Fruit fly (Drosophila melanogaster): ENCODE data around the gene CG31776.

Gene CG31776

DNA sequence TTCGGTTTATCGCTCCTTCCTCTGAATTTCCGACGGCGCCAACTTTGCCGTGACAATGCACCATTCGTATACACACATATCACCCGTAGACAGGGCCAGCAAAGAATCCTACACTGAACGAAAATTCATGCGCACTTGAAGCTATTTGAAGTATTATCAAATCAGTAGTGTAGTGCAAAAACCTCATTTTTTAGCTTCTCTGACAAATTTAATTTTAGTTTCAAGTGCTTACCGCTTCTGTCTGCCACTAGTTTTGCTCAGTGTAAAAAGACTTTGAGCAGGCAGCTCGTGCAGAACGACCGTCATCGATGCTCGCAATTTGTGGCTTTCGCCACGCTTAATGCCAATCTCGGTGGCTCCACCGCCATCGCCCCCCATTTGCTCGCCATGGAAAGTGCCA, 25.2 kb upstream of the CG31776 start:
- TF ChIP-seq usp (GFP tag; optimal IDR thresholded peaks at IDR 0.05) (no peak), EcR (GFP tag; optimal IDR thresholded peaks at IDR 0.05) (no peak), CG8478 (optimal IDR thresholded peaks at IDR 0.05) (no peak), psq (optimal IDR thresholded peaks at IDR 0.05) (no peak), Dll (optimal IDR thresholded peaks at IDR 0.05) (no peak)

DNA sequence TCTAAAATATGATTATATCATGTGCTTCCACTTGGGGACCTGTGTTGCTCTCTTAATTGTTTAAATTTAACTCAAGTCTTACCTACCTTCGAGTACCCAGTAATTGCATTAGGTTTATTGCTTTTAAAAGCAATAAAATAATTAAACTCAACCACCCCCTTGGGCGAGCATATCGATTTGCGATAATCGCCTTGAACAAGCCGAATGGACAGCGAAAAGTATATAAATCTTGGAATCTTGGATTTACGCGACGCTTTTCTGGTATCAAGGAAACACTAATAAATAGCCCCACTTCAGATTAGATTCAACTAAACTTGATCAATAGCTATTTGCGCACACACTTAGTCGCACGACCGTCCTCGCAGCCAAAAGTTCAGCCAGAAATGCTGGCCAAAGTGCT, 24.3 kb upstream of the CG31776 start, which contains the start of gene CG2772:
Gene CG2772, plus strand, starts transcription at position 338 of the 400 bp plus-strand sequence.
- no peak for TF ChIP-seq psq (optimal IDR thresholded peaks at IDR 0.05)
- no peak for TF ChIP-seq usp (GFP tag; optimal IDR thresholded peaks at IDR 0.05)
- TF ChIP-seq EcR (GFP tag; optimal IDR thresholded peaks at IDR 0.05): no peak
- TF ChIP-seq pan (optimal IDR thresholded peaks at IDR 0.05): no peak
- TF ChIP-seq Dll (optimal IDR thresholded peaks at IDR 0.05): no peak
- no peak for TF ChIP-seq CG8478 (optimal IDR thresholded peaks at IDR 0.05)

DNA sequence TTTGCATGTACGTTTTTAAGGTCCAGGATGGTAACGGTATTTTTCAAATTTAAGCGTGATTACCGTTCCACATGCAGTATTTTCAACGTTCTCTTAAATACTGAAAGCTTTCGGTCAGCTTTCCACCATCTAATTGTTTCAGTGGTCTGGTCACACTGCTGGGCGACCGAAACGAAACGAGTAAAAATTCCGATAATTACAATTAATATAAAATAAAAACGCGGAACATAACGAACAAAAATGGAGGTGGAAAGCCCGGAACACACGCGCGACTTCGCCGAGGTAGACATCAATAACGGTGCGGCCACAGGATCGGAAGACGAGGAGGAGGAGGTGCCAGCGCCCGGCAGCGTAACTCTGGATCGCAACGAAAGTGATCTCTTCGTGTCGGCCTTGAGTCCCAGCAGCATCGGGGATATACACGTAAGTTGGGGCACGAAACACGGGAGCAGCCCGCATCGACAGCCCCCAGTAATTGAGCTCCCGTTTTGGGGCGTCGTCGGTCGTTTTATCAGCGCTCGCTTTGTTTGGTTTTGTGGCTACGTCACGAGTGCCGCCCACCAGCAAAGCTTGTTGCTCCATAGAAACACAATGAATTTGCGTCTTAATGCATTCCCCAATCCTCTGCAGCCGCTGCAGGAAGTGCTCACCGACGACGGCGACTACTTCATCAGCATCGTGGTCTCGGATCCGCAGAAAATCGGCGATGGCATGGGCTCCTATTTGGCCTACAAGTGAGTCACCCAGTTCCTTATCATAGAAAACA, 20.2 kb upstream of the CG31776 start, which contains the start of gene Snx1:
Gene Snx1, plus strand, starts transcription at position 129 of the 766 bp plus-strand sequence.
- no peak for TF ChIP-seq pan (optimal IDR thresholded peaks at IDR 0.05)
- TF ChIP-seq psq (optimal IDR thresholded peaks at IDR 0.05): no peak
- TF ChIP-seq CG8478 (optimal IDR thresholded peaks at IDR 0.05): no peak
- TF ChIP-seq Dll (optimal IDR thresholded peaks at IDR 0.05): no peak
- no peak for TF ChIP-seq EcR (GFP tag; optimal IDR thresholded peaks at IDR 0.05)
- TF ChIP-seq usp (GFP tag; optimal IDR thresholded peaks at IDR 0.05): no peak

DNA sequence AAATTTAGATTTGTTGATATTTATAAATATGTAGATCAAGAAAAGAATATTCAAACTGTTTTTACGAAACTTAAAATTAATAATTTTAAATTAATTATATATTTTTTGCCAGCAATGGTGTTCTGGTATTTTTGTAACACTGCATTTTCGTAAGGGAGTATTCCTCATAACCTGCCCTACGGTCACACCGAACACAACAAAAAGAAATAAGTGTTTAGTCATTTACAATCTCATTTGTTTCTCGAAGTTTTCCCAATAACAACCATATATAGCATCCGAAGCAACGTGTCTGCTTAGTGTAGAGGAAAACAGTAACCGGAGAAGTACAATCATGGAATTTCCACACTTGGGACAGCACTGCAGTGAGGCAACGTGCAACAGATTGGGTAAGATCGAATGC, 17.7 kb upstream of the CG31776 start, which contains the start of gene CG12795:
Gene CG12795, plus strand, starts transcription at position 181 of the 400 bp plus-strand sequence.
- no peak for TF ChIP-seq psq (optimal IDR thresholded peaks at IDR 0.05)
- no peak for TF ChIP-seq EcR (GFP tag; optimal IDR thresholded peaks at IDR 0.05)
- no peak for TF ChIP-seq pan (optimal IDR thresholded peaks at IDR 0.05)
- no peak for TF ChIP-seq Dll (optimal IDR thresholded peaks at IDR 0.05)
- no peak for TF ChIP-seq usp (GFP tag; optimal IDR thresholded peaks at IDR 0.05)
- no peak for TF ChIP-seq CG8478 (optimal IDR thresholded peaks at IDR 0.05)

DNA sequence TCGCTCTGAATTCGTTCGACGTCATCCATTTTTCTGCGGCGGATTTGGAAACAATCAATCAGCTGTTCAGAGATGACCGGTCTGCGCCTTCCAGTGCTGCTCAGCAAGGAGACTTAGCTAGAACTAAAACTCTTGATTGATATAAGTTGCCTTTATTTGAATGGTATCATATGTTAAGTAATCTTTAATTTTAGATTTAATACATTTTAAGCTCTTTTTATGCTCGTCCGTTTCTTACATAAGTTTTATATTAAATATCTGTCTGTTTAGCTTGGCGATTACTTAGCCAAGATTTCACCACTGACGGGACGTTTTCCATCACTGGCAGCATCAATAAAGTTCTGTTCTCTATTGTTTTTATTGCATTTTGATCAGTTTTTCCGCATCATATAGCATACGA, 13.0 kb upstream of the CG31776 start, which contains the start of the genes Cog3 and Sec5:
Gene Cog3, minus strand, starts transcription at position 58 of the 400 bp plus-strand sequence.
Gene Sec5, plus strand, starts transcription at position 296 of the 400 bp plus-strand sequence.
- TF ChIP-seq Dll (optimal IDR thresholded peaks at IDR 0.05) (no peak), EcR (GFP tag; optimal IDR thresholded peaks at IDR 0.05) (no peak), CG8478 (optimal IDR thresholded peaks at IDR 0.05) (no peak), psq (optimal IDR thresholded peaks at IDR 0.05) (no peak), usp (GFP tag; optimal IDR thresholded peaks at IDR 0.05) (no peak), pan (optimal IDR thresholded peaks at IDR 0.05) (no peak)

DNA sequence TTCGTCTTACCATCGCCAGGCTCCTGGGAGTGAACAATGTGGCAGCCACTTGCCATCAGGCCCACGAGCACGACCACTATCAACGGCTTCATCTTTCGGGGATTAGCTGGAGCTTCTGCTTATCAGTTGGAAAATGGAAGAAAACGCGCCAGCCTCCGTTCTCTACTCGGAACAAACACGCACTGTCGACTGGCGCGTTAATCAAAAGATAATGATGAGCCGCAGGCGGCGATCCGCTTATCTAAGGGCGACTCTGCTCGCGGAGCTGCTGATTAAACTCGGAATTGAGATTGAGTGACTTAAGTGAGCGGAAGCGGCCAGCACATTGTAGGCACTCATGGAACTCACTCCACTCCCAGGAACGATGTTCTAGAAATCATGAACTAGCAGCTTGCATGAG, 8.2 kb upstream of the CG31776 start, which contains the start of gene CG3246:
Gene CG3246, minus strand, starts transcription at position 193 of the 400 bp plus-strand sequence.
- no peak for TF ChIP-seq psq (optimal IDR thresholded peaks at IDR 0.05)
- TF ChIP-seq Dll (optimal IDR thresholded peaks at IDR 0.05): no peak
- no peak for TF ChIP-seq usp (GFP tag; optimal IDR thresholded peaks at IDR 0.05)
- TF ChIP-seq CG8478 (optimal IDR thresholded peaks at IDR 0.05): no peak
- TF ChIP-seq pan (optimal IDR thresholded peaks at IDR 0.05): no peak
- no peak for TF ChIP-seq EcR (GFP tag; optimal IDR thresholded peaks at IDR 0.05)

DNA sequence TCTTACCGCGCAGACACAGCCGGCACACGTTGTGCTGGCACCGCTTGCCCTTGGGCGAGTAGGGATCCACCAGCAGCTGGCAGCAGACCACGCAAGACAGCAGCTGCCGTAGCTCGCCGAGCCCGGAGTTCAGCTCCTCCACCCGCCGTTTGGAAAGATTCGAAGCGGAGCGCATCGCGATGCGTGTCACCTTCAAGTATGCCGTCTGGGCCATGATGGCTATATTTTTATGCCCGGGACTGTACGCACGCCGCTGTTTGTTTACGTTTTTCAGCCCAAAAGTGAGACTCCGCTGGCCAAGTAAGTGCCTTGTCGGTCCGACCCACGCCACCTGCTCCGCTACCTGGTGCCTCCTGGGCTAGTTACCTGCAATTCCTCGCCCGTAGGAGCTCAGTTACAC, 4.6 kb upstream of the CG31776 start:
- TF ChIP-seq EcR (GFP tag; optimal IDR thresholded peaks at IDR 0.05): no peak
- TF ChIP-seq usp (GFP tag; optimal IDR thresholded peaks at IDR 0.05): no peak
- TF ChIP-seq psq (optimal IDR thresholded peaks at IDR 0.05): no peak
- TF ChIP-seq CG8478 (optimal IDR thresholded peaks at IDR 0.05): no peak
- TF ChIP-seq Dll (optimal IDR thresholded peaks at IDR 0.05): no peak
- TF ChIP-seq pan (optimal IDR thresholded peaks at IDR 0.05): no peak

DNA sequence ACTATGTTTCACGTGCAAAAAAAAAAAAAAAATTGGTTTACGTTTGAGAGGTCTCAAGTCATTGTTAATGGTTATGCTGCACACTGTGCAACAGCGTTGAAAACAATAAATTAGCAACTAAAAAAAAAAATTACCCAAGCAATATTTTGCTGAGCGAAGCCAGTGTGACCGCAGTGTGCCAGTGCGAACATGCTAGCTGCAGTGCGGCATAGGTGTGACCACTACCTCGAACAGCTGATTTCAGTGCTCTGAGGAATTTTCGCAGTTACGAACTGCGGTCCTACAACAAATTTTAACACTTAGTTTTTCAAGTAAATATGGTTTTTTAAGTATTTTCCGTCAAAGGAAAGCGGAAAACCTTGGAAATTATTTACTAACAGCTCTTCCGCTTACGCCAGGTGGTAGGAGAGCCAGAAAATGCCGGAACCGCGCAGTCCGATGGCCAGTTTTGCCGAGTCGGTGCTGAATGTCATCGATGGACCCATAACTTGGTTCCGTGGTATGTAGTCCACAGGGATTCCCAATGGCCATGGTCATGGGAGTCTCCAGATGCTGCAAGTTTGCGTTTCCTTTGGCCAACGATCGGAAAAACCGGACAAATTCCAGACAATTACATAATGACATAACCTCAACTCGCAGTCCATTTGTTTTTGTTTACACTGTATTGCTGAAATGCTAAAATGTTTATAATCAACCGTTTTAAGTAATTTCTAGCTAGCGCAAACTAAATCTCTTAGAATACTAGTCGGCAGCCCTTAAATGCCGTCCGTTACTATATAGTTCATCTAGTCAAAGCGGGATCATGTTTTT, 3.9 kb upstream of the CG31776 start, which contains the start of the genes msl-2 and ND-PDSW:
Gene msl-2, minus strand, starts transcription at position 195 of the 810 bp plus-strand sequence.
Gene ND-PDSW, plus strand, starts transcription at position 240 of the 810 bp plus-strand sequence.
- TF ChIP-seq pan (optimal IDR thresholded peaks at IDR 0.05) (no peak), CG8478 (optimal IDR thresholded peaks at IDR 0.05) (no peak), psq (optimal IDR thresholded peaks at IDR 0.05) (no peak), usp (GFP tag; optimal IDR thresholded peaks at IDR 0.05) (no peak), EcR (GFP tag; optimal IDR thresholded peaks at IDR 0.05) (no peak)

DNA sequence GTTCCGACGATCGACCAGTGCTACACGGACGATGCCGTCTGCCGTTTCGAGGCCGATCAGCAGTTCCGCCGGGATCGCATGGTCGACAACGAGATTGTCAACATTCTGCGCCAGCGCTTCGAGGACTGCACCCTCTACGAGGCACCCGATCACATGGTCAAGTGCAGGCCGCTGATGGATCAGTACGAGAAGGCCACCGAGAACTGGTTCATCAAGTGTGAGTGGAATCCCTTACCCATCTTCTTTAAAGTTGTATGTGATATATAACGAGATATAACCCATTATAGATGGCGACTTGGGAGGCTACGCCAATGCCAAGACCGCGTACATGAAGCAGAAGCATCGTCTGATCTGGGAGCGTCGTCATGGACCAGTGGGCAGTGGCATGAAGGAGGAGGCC, 3.1 kb upstream of the CG31776 start:
- no peak for TF ChIP-seq pan (optimal IDR thresholded peaks at IDR 0.05)
- no peak for TF ChIP-seq CG8478 (optimal IDR thresholded peaks at IDR 0.05)
- no peak for TF ChIP-seq psq (optimal IDR thresholded peaks at IDR 0.05)
- no peak for TF ChIP-seq EcR (GFP tag; optimal IDR thresholded peaks at IDR 0.05)
- TF ChIP-seq usp (GFP tag; optimal IDR thresholded peaks at IDR 0.05): no peak
- TF ChIP-seq Dll (optimal IDR thresholded peaks at IDR 0.05): no peak

DNA sequence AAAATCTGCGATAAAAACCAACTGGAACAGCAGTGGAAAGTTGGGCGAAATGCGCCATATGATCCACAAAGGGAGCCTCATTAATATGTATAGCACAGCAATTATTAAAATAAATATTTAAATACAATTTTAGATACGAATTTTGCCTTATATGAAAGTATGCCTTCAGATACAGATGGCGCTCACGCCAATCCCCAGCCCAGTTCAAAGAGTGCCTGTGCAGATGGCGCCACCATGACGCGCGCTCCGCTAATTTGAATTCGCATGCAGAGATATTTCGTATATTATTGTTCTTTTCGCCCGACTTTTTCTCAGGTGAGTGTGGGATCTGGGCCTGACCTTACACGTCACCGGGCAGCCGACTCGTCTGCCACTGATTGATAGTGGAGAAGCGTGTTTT, 2.3 kb downstream of the CG31776 start, which contains the start of gene Pgant4:
Gene Pgant4, plus strand, starts transcription at position 362 of the 400 bp plus-strand sequence.
- no peak for TF ChIP-seq usp (GFP tag; optimal IDR thresholded peaks at IDR 0.05)
- no peak for TF ChIP-seq EcR (GFP tag; optimal IDR thresholded peaks at IDR 0.05)
- no peak for TF ChIP-seq psq (optimal IDR thresholded peaks at IDR 0.05)
- no peak for TF ChIP-seq Dll (optimal IDR thresholded peaks at IDR 0.05)
- TF ChIP-seq pan (optimal IDR thresholded peaks at IDR 0.05): no peak
- no peak for TF ChIP-seq CG8478 (optimal IDR thresholded peaks at IDR 0.05)

DNA sequence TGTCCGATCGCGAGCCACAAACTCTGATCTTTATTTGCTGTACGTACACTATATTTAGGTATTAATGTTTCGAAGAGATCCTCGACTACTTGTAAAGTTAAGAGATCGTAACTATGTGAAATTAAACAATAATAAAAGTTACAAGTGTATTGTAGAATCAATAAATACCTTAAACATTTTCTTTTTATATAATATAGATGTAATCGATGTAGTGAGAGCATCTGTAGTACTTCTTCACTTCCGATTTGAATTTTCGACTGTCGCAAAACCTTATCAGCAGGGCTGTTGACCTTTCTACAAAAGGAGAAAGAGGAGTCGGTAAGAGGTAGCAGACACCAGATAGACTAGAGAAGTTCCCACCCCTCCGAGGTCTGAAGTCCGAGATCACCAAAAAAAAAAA, 5.2 kb downstream of the CG31776 start:
- no peak for TF ChIP-seq usp (GFP tag; optimal IDR thresholded peaks at IDR 0.05)
- no peak for TF ChIP-seq CG8478 (optimal IDR thresholded peaks at IDR 0.05)
- no peak for TF ChIP-seq Dll (optimal IDR thresholded peaks at IDR 0.05)
- TF ChIP-seq psq (optimal IDR thresholded peaks at IDR 0.05): no peak
- no peak for TF ChIP-seq EcR (GFP tag; optimal IDR thresholded peaks at IDR 0.05)
- no peak for TF ChIP-seq pan (optimal IDR thresholded peaks at IDR 0.05)

All from whole organism.